Fruit fly (Drosophila melanogaster): ENCODE data around the gene CG13625.

Gene CG13625

DNA sequence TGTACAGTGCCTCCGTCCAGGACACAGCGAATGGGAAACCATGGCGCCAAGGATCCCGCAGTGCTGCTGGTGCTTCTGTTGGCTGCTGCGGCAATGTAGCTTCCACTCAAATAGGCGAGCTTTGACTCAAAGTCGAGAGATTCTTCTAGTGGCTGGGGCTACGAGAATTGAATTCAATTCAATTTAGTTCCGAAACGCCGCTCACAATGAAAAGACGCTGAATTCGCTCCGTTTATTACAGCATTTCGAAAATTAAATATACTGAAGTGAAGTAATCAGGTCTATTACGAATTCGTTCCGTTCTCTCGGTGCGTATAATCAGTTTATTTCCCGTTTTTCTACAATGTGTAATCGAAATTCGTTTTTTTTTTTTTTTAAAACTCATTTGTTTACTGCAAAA is 36.1 kb downstream of the CG13625 start (continued):
- TF ChIP-seq pan (optimal IDR thresholded peaks at IDR 0.05) (no peak), pan (GFP tag; optimal IDR thresholded peaks at IDR 0.05 in 1 of 2, IDR thresholded peaks at IDR 0.05 in 1 of 2) (no peak), Sox100B (GFP tag; optimal IDR thresholded peaks at IDR 0.05) (no peak), CG15269 (tag; optimal IDR thresholded peaks at IDR 0.05) (no peak), Bgb (GFP tag; IDR thresholded peaks at IDR 0.05; ENCODE audit: partially characterized antibody) (peak; percentile 43; the same call in 1 of the 2 replicates), CG5180 (GFP tag; optimal IDR thresholded peaks at IDR 0.05) (no peak), Antp (GFP tag; optimal IDR thresholded peaks at IDR 0.05) (no peak), pros (GFP tag; optimal IDR thresholded peaks at IDR 0.05) (no peak), Jarid2 (GFP tag; optimal IDR thresholded peaks at IDR 0.05) (peak; percentile 49), Sry-δ (GFP tag; optimal IDR thresholded peaks at IDR 0.05) (no peak), HmgD (GFP tag; optimal IDR thresholded peaks at IDR 0.05) (no peak), gsb-n (tag; optimal IDR thresholded peaks at IDR 0.05) (no peak), Sry-β (GFP tag; optimal IDR thresholded peaks at IDR 0.05) (no peak), CG6854 (GFP tag; optimal IDR thresholded peaks at IDR 0.05) (no peak), Dfd (GFP tag; optimal IDR thresholded peaks at IDR 0.05) (no peak), toy (GFP tag; IDR thresholded peaks at IDR 0.05) (no peak), ato (GFP tag; IDR thresholded peaks at IDR 0.05; ENCODE audit: partially characterized antibody) (no peak; the same call in 1 of the 2 replicates), YL-1 (GFP tag; optimal IDR thresholded peaks at IDR 0.05) (no peak), al (GFP tag; IDR thresholded peaks at IDR 0.05) (no peak), CG32532 (GFP tag; IDR thresholded peaks at IDR 0.05) (peak; percentile 14; the same call in 1 of the 2 replicates), CG15696 (tag; optimal IDR thresholded peaks at IDR 0.05) (no peak), CG14710 (tag; optimal IDR thresholded peaks at IDR 0.05) (no peak), chinmo (GFP tag; IDR thresholded peaks at IDR 0.05; ENCODE audit: partially characterized antibody) (peak; percentile 73; the same call in 3 of the 4 replicates), run (tag; optimal IDR thresholded peaks at IDR 0.05) (no peak), fd96Cb (tag; optimal IDR thresholded peaks at IDR 0.05) (no peak), eve (GFP tag; optimal IDR thresholded peaks at IDR 0.05) (no peak), MBD-R2 (GFP tag; IDR thresholded peaks at IDR 0.05) (no peak), CG13894 (tag; optimal IDR thresholded peaks at IDR 0.05) (peak; percentile 52), Deaf1 (tag; optimal IDR thresholded peaks at IDR 0.05) (peak; percentile 14), caup (GFP tag; optimal IDR thresholded peaks at IDR 0.05; ENCODE audit: severe bottlenecking) (no peak), abd-A (tag; optimal IDR thresholded peaks at IDR 0.05) (peak; percentile 53), CG2116 (GFP tag; optimal IDR thresholded peaks at IDR 0.05) (no peak), tio (GFP tag; optimal IDR thresholded peaks at IDR 0.05) (no peak), mam (GFP tag; optimal IDR thresholded peaks at IDR 0.05) (no peak), Nf-YB (GFP tag; optimal IDR thresholded peaks at IDR 0.05) (no peak), CG32767 (GFP tag; IDR thresholded peaks at IDR 0.05) (no peak), jigr1 (GFP tag; IDR thresholded peaks at IDR 0.05) (no peak), C15 (GFP tag; IDR thresholded peaks at IDR 0.05) (no peak), CG12299 (tag; optimal IDR thresholded peaks at IDR 0.05) (no peak), CG14014 (GFP tag; IDR thresholded peaks at IDR 0.05) (no peak), CG11504 (tag; optimal IDR thresholded peaks at IDR 0.05) (no peak), CG4282 (GFP tag; optimal IDR thresholded peaks at IDR 0.05) (no peak), CG8765 (GFP tag; IDR thresholded peaks at IDR 0.05) (no peak), en (GFP tag; optimal IDR thresholded peaks at IDR 0.05) (no peak), CG4854 (GFP tag; optimal IDR thresholded peaks at IDR 0.05) (no peak), CG8290 (GFP tag; optimal IDR thresholded peaks at IDR 0.05) (no peak), CG8290 (tag; optimal IDR thresholded peaks at IDR 0.05) (peak in 1 of 2 experiments; percentile 22), CG34422 (GFP tag; IDR thresholded peaks at IDR 0.05) (peak; percentile 26; the same call in 1 of the 3 replicates), Camta (GFP tag; optimal IDR thresholded peaks at IDR 0.05) (no peak), crc (GFP tag; optimal IDR thresholded peaks at IDR 0.05) (no peak), CG12659 (GFP tag; optimal IDR thresholded peaks at IDR 0.05) (no peak), CG9609 (GFP tag; optimal IDR thresholded peaks at IDR 0.05) (no peak)

Data from whole organism, embryonic.